Worm (Caenorhabditis elegans) whole organism, L3 larva: ENCODE results near the gene Y26G10.1.

Source experiments
- R02D3.7 ChIP-seq: fragments of 150-350 bp; optimal IDR thresholded peaks from 2 replicates; lab custom pipeline; 2014; ENCODE audit warnings: missing biosample characterization, missing genetic modification characterization
- ZK546.5 ChIP-seq: sonication (generic microtip); optimal IDR thresholded peaks from 2 replicates; lab custom pipeline; 2017; ENCODE audit warnings: missing biosample characterization, missing genetic modification characterization
- aly-2 ChIP-seq: fragments of 150-350 bp; optimal IDR thresholded peaks from 2 replicates; lab custom pipeline; 2014; ENCODE audit warnings: missing biosample characterization, missing genetic modification characterization
- ama-1 ChIP-seq: fragments of 150-350 bp; optimal IDR thresholded peaks from 2 replicates; lab custom pipeline; 2018
- ceh-16 ChIP-seq: sonication (generic microtip); optimal IDR thresholded peaks from 2 replicates; lab custom pipeline; 2017; ENCODE audit warnings: missing biosample characterization, missing genetic modification characterization
- ceh-28 ChIP-seq: fragments of 150-350 bp; optimal IDR thresholded peaks from 2 replicates; lab custom pipeline; 2014; ENCODE audit warnings: missing biosample characterization, missing genetic modification reagents, missing genetic modification characterization
- ceh-82 ChIP-seq: fragments of 150-350 bp; optimal IDR thresholded peaks from 2 replicates; lab custom pipeline; 2014; ENCODE audit warnings: missing biosample characterization, missing genetic modification characterization
- ceh-9 ChIP-seq: sonication (generic microtip); optimal IDR thresholded peaks from 2 replicates; lab custom pipeline; 2018; ENCODE audit warnings: missing biosample characterization, missing genetic modification characterization
- daf-12 ChIP-seq: fragments of 150-350 bp; optimal IDR thresholded peaks from 2 replicates; lab custom pipeline; 2014; ENCODE audit warnings: missing biosample characterization, missing genetic modification reagents, missing genetic modification characterization
- egl-27 ChIP-seq: sonication (generic microtip); optimal IDR thresholded peaks from 4 replicates; lab custom pipeline; 2017; ENCODE audit warnings: missing biosample characterization, missing genetic modification reagents, missing genetic modification characterization
- egl-5 ChIP-seq: fragments of 150-350 bp; optimal IDR thresholded peaks from 2 replicates; lab custom pipeline; 2017; ENCODE audit warnings: missing biosample characterization, missing genetic modification reagents, missing genetic modification characterization, inconsistent platforms
- elt-1 ChIP-seq: fragments of 150-350 bp; optimal IDR thresholded peaks from 2 replicates; lab custom pipeline; 2014; ENCODE audit warnings: missing biosample characterization, missing genetic modification characterization
- elt-2 ChIP-seq: sonication (generic microtip); optimal IDR thresholded peaks from 2 replicates; lab custom pipeline; 2016; ENCODE audit warnings: missing genetic modification reagents, mild to moderate bottlenecking, missing genetic modification characterization, missing compliant biosample characterization
- elt-3 ChIP-seq, 3 experiments: fragments of 150-350 bp in 1 of 3; sonication (generic microtip) in 2 of 3; optimal IDR thresholded peaks; 2 replicates in 2 of 3; 4 replicates in 1 of 3; lab custom pipeline; 2014 to 2017; ENCODE audit warnings: missing biosample characterization in 3 of 3, missing genetic modification characterization in 3 of 3
- eor-1 ChIP-seq, 2 experiments: fragments of 150-350 bp; optimal IDR thresholded peaks; 2 replicates each; lab custom pipeline; 2014 to 2018; ENCODE audit warnings: missing biosample characterization in 2 of 2, missing genetic modification characterization in 2 of 2
- fkh-10 ChIP-seq: sonication (generic microtip); optimal IDR thresholded peaks from 2 replicates; lab custom pipeline; 2017; ENCODE audit warnings: missing biosample characterization, missing genetic modification reagents, missing genetic modification characterization
- fkh-2 ChIP-seq: fragments of 150-350 bp; optimal IDR thresholded peaks from 2 replicates; lab custom pipeline; 2014; ENCODE audit warnings: missing biosample characterization, missing genetic modification reagents, missing genetic modification characterization
- fos-1 ChIP-seq: fragments of 150-350 bp; optimal IDR thresholded peaks from 2 replicates; lab custom pipeline; 2014; ENCODE audit warnings: missing biosample characterization, missing genetic modification characterization
- hmg-11 ChIP-seq: sonication (generic microtip); optimal IDR thresholded peaks from 2 replicates; lab custom pipeline; 2016; ENCODE audit warnings: missing genetic modification characterization, missing compliant biosample characterization
- jun-1 ChIP-seq: fragments of 150-350 bp; optimal IDR thresholded peaks from 2 replicates; lab custom pipeline; 2014; ENCODE audit warnings: missing biosample characterization, missing genetic modification reagents, missing genetic modification characterization
- lin-15B ChIP-seq: fragments of 150-350 bp; optimal IDR thresholded peaks from 2 replicates; lab custom pipeline; 2014; ENCODE audit warnings: missing biosample characterization, missing genetic modification characterization
- lin-39 ChIP-seq: fragments of 150-350 bp; optimal IDR thresholded peaks from 2 replicates; lab custom pipeline; 2018; ENCODE audit warnings: missing biosample characterization, missing genetic modification reagents, missing genetic modification characterization
- lsy-12 ChIP-seq: sonication (generic microtip); optimal IDR thresholded peaks from 2 replicates; lab custom pipeline; 2016; ENCODE audit warnings: mild to moderate bottlenecking, missing genetic modification characterization, missing compliant biosample characterization
- mdl-1 ChIP-seq: fragments of 150-350 bp; optimal IDR thresholded peaks from 2 replicates; lab custom pipeline; 2014; ENCODE audit warnings: missing biosample characterization, missing genetic modification characterization
- mml-1 ChIP-seq: fragments of 150-350 bp; sonication (generic microtip); optimal IDR thresholded peaks from 3 replicates; lab custom pipeline; 2014; ENCODE audit warnings: missing biosample characterization, missing genetic modification characterization
- nfya-1 ChIP-seq: sonication (generic microtip); optimal IDR thresholded peaks from 2 replicates; lab custom pipeline; 2017; ENCODE audit warnings: missing genetic modification characterization, mild to moderate bottlenecking, missing compliant biosample characterization, antibody characterized with exemption, moderate library complexity; ENCODE audit not compliant: insufficient read depth
- nhr-11 ChIP-seq: fragments of 150-350 bp; optimal IDR thresholded peaks from 2 replicates; lab custom pipeline; 2014; ENCODE audit warnings: missing biosample characterization, missing genetic modification characterization
- nhr-12 ChIP-seq: fragments of 150-350 bp; optimal IDR thresholded peaks from 2 replicates; lab custom pipeline; 2014; ENCODE audit warnings: missing biosample characterization, missing genetic modification characterization
- nhr-23 ChIP-seq: fragments of 150-350 bp; optimal IDR thresholded peaks from 2 replicates; lab custom pipeline; 2014; ENCODE audit warnings: missing biosample characterization, missing genetic modification reagents, missing genetic modification characterization
- nhr-237 ChIP-seq: fragments of 150-350 bp; optimal IDR thresholded peaks from 2 replicates; lab custom pipeline; 2014; ENCODE audit warnings: missing biosample characterization, missing genetic modification characterization
- nhr-25 ChIP-seq: sonication (generic microtip); optimal IDR thresholded peaks from 2 replicates; lab custom pipeline; 2017; ENCODE audit warnings: missing biosample characterization, missing genetic modification characterization
- nhr-28 ChIP-seq: fragments of 150-350 bp; optimal IDR thresholded peaks from 2 replicates; lab custom pipeline; 2014; ENCODE audit warnings: missing biosample characterization, missing genetic modification characterization
- nhr-43 ChIP-seq: sonication (generic microtip); optimal IDR thresholded peaks from 2 replicates; lab custom pipeline; 2016; ENCODE audit warnings: mild to moderate bottlenecking, missing genetic modification characterization, missing compliant biosample characterization; ENCODE audit not compliant: poor library complexity, severe bottlenecking
- nhr-67 ChIP-seq: fragments of 150-350 bp; optimal IDR thresholded peaks from 2 replicates; lab custom pipeline; 2014; ENCODE audit warnings: missing biosample characterization, missing genetic modification characterization
- nhr-76 ChIP-seq: fragments of 150-350 bp; sonication (generic microtip); optimal IDR thresholded peaks from 5 replicates; lab custom pipeline; 2014; ENCODE audit warnings: missing biosample characterization, missing genetic modification characterization
- nhr-77 ChIP-seq: fragments of 150-350 bp; optimal IDR thresholded peaks from 2 replicates; lab custom pipeline; 2014; ENCODE audit warnings: missing biosample characterization, missing genetic modification characterization
- pha-4 ChIP-seq: fragments of 150-350 bp; optimal IDR thresholded peaks from 2 replicates; lab custom pipeline; 2014; ENCODE audit warnings: missing biosample characterization, missing genetic modification reagents, missing genetic modification characterization
- pqm-1 ChIP-seq: fragments of 150-350 bp; optimal IDR thresholded peaks from 2 replicates; lab custom pipeline; 2017; ENCODE audit warnings: missing biosample characterization, missing genetic modification characterization, inconsistent platforms
- sea-2 ChIP-seq: fragments of 150-350 bp; sonication (generic microtip); optimal IDR thresholded peaks from 4 replicates; lab custom pipeline; 2014; ENCODE audit warnings: missing biosample characterization, missing genetic modification reagents, missing genetic modification characterization
- skn-1 ChIP-seq: fragments of 150-350 bp; optimal IDR thresholded peaks from 2 replicates; lab custom pipeline; 2014; ENCODE audit warnings: missing biosample characterization, missing genetic modification characterization
- snpc-4 ChIP-seq: fragments of 150-350 bp; optimal IDR thresholded peaks from 2 replicates; lab custom pipeline; 2014; ENCODE audit warnings: missing biosample characterization, missing genetic modification characterization
- tbx-2 ChIP-seq: sonication (generic microtip); optimal IDR thresholded peaks from 2 replicates; lab custom pipeline; 2016; ENCODE audit warnings: mild to moderate bottlenecking, missing genetic modification characterization, missing compliant biosample characterization
- unc-39 ChIP-seq: sonication (generic microtip); optimal IDR thresholded peaks from 4 replicates; lab custom pipeline; 2017; ENCODE audit warnings: missing biosample characterization, missing genetic modification characterization
- unc-62 ChIP-seq: fragments of 150-350 bp; sonication (generic microtip); optimal IDR thresholded peaks from 4 replicates; lab custom pipeline; 2014; ENCODE audit warnings: missing biosample characterization, missing genetic modification reagents, missing genetic modification characterization
- zag-1 ChIP-seq: fragments of 150-350 bp; optimal IDR thresholded peaks from 2 replicates; lab custom pipeline; 2014; ENCODE audit warnings: missing biosample characterization, missing genetic modification characterization
- ztf-11 ChIP-seq: fragments of 150-350 bp; optimal IDR thresholded peaks from 2 replicates; lab custom pipeline; 2014; ENCODE audit warnings: missing biosample characterization, missing genetic modification characterization
- ztf-4 ChIP-seq: fragments of 150-350 bp; optimal IDR thresholded peaks from 2 replicates; lab custom pipeline; 2014; ENCODE audit warnings: missing biosample characterization, missing genetic modification characterization

Gene Y26G10.1

DNA sequence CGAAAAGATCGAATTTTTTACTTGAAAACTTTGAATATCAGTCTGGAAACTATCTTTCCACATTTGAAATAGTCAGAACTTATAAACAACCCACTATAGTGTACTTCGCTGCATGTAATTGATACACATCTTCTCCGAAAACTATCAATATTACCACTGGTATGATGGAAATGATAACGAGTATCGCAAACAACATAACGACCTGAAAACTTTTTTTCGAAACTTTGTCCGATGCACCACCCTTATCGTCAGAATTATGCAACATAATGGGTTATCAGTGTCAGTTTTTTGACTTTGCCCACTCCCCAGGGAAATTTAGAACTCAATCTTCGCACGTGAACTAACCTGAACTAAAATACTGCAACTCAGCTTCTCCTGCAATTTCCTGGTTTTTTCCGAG lies 33.4 kb downstream of the Y26G10.1 start:
- TF ChIP-seq pqm-1 (tag; lab: Kevin White, UChicago) (peak; percentile 81), unc-62 (no peak), elt-2 (peak; percentile 96)

ce11 chrV:17660003-17660402 lies 35.7 kb downstream of the Y26G10.1 start, which contains the start of gene dgat-2:
dgat-2 (plus strand) TSS chrV:17660303.
- no peak for TF ChIP-seq nhr-237 (tag; lab: Kevin White, UChicago)
- TF ChIP-seq ceh-28 = no peak
- TF ChIP-seq ZK546.5 (tag; lab: Kevin White, UChicago) = no peak
- TF ChIP-seq egl-27 = no peak
- TF ChIP-seq elt-1 (tag; lab: Kevin White, UChicago) = no peak
- TF ChIP-seq snpc-4 (tag; lab: Kevin White, UChicago) = no peak
- TF ChIP-seq fkh-10 = no peak
- no peak for TF ChIP-seq ztf-4 (tag; lab: Kevin White, UChicago)
- TF ChIP-seq nhr-77 (tag; lab: Kevin White, UChicago) = no peak
- no peak for TF ChIP-seq eor-1 (tag; optimal IDR thresholded peaks at IDR 0.05; lab: Kevin White, UChicago)
- no peak for TF ChIP-seq mml-1 (tag; lab: Kevin White, UChicago)
- TF ChIP-seq nhr-28 (tag; lab: Kevin White, UChicago) = no peak
- no peak for TF ChIP-seq skn-1 (tag; lab: Kevin White, UChicago)
- TF ChIP-seq lin-39 (tag; lab: Kevin White, UChicago) = no peak
- no peak for TF ChIP-seq nhr-23 (tag; lab: Kevin White, UChicago)
- TF ChIP-seq hmg-11 = no peak
- no peak for TF ChIP-seq pha-4 (tag; lab: Kevin White, UChicago)

- TF ChIP-seq lin-39 (tag; lab: Kevin White, UChicago) (no peak), nhr-77 (tag; lab: Kevin White, UChicago) (no peak), elt-1 (tag; lab: Kevin White, UChicago) (no peak), skn-1 (tag; lab: Kevin White, UChicago) (no peak), mdl-1 (tag; lab: Kevin White, UChicago) (no peak), egl-27 (no peak), ztf-11 (tag; lab: Kevin White, UChicago) (no peak), zag-1 (tag; lab: Kevin White, UChicago) (no peak), fkh-2 (tag; lab: Kevin White, UChicago) (no peak), aly-2 (no peak), nhr-43 (tag; lab: Kevin White, UChicago) (no peak), nhr-76 (tag; lab: Kevin White, UChicago) (no peak), nhr-12 (tag; lab: Kevin White, UChicago) (no peak), unc-39 (tag; lab: Kevin White, UChicago) (no peak), mml-1 (tag; lab: Kevin White, UChicago) (no peak), unc-62 (no peak), elt-2 (peak; percentile 100), daf-12 (tag; lab: Kevin White, UChicago) (no peak), pqm-1 (tag; lab: Kevin White, UChicago) (peak; percentile 99), nhr-25 (tag; lab: Kevin White, UChicago) (no peak), nhr-11 (no peak), ceh-82 (tag; lab: Kevin White, UChicago) (no peak), nhr-28 (tag; lab: Kevin White, UChicago) (no peak), tbx-2 (tag; lab: Kevin White, UChicago) (no peak), nfya-1 (tag; lab: Kevin White, UChicago) (no peak), nhr-67 (tag; lab: Kevin White, UChicago) (no peak), elt-3 (tag; optimal IDR thresholded peaks at IDR 0.05; lab: Kevin White, UChicago) (no peak), ZK546.5 (tag; lab: Kevin White, UChicago) (no peak), sea-2 (GFP tag; lab: Kevin White, UChicago) (no peak), nhr-237 (tag; lab: Kevin White, UChicago) (no peak), egl-5 (no peak), fos-1 (tag; lab: Kevin White, UChicago) (no peak), ceh-28 (peak; percentile 60), snpc-4 (tag; lab: Kevin White, UChicago) (peak; percentile 14), pha-4 (tag; lab: Kevin White, UChicago) (peak; percentile 71), lin-15B (tag; lab: Kevin White, UChicago) (no peak), ceh-16 (no peak), nhr-23 (tag; lab: Kevin White, UChicago) (no peak), hmg-11 (no peak), ztf-4 (tag; lab: Kevin White, UChicago) (no peak), jun-1 (tag; lab: Kevin White, UChicago) (peak; percentile 87), eor-1 (tag; optimal IDR thresholded peaks at IDR 0.05; lab: Kevin White, UChicago) (no peak), ceh-9 (tag; lab: Kevin White, UChicago) (no peak), lsy-12 (tag; lab: Kevin White, UChicago) (no peak), ama-1 (lab: Kevin White, UChicago) (no peak), fkh-10 (no peak), R02D3.7 (no peak)
These were observed 36.5 kb downstream of the Y26G10.1 start, which contains the start of gene fbxa-108 for ce11 chrV:17659228-17659627. fbxa-108 (minus strand) TSS chrV:17659385.
